Fruit fly (Drosophila melanogaster) whole organism, embryonic: ENCODE data around the gene CG18132.

Experiments
- Hr3 ChIP-seq: fragments of 200-800 bp; sonication (Bioruptor generic); optimal IDR thresholded peaks from 3 replicates; lab custom pipeline; 2016; ENCODE audit warnings: missing biosample characterization, missing genetic modification characterization
- mirr ChIP-seq: fragments of 200-800 bp; sonication (Bioruptor generic); optimal IDR thresholded peaks from 3 replicates; lab custom pipeline; 2018; ENCODE audit warnings: missing biosample characterization, mild to moderate bottlenecking, missing genetic modification characterization
- odd ChIP-seq: fragments of 200-800 bp; sonication (Bioruptor generic); optimal IDR thresholded peaks from 2 replicates; lab custom pipeline; 2017; ENCODE audit warnings: missing biosample characterization, mild to moderate bottlenecking, missing genetic modification characterization
- rib ChIP-seq: fragments of 200-800 bp; sonication (Bioruptor generic); IDR thresholded peaks from 2 replicates; pipeline ENCODE4 v1.3.6; 2022; ENCODE audit warnings: missing biosample characterization, missing genetic modification characterization

- TF ChIP-seq Hr3 (GFP tag; lab: Kevin White, UChicago) (no peak), odd (GFP tag; lab: Kevin White, UChicago) (no peak), mirr (GFP tag; lab: Kevin White, UChicago) (no peak), rib (GFP tag; lab: Robert Waterston, UW) (no peak)
Observed at dm6 chr2L:1535231-1535630, 18.0 kb upstream of the CG18132 start.
